Worm (Caenorhabditis elegans) whole organism, early embryonic: ENCODE results near the gene cyp-35A4.

Experiments
- B0310.2 ChIP-seq: sonication (generic microtip); optimal IDR thresholded peaks from 2 replicates; lab custom pipeline; 2016; ENCODE audit warnings: mild to moderate bottlenecking, missing genetic modification characterization, missing compliant biosample characterization
- ama-1 ChIP-seq: fragments of 150-350 bp; optimal IDR thresholded peaks from 2 replicates; lab custom pipeline; 2014
- ceh-13 ChIP-seq: fragments of 200-800 bp; sonication (Bioruptor generic); optimal IDR thresholded peaks from 2 replicates; lab custom pipeline; 2018; ENCODE audit warnings: mild to moderate bottlenecking, missing genetic modification characterization, missing compliant biosample characterization
- ceh-36 ChIP-seq: sonication (generic microtip); optimal IDR thresholded peaks from 2 replicates; lab custom pipeline; 2016; ENCODE audit warnings: missing genetic modification characterization, inconsistent platforms, missing compliant biosample characterization
- flt-1 ChIP-seq: fragments of 200-800 bp; sonication (Bioruptor generic); IDR thresholded peaks from 2 replicates; pipeline ENCODE4 v1.3.6; 2022; ENCODE audit warnings: missing genetic modification characterization, missing compliant biosample characterization
- hmbx-1 ChIP-seq: sonication (generic microtip); optimal IDR thresholded peaks from 2 replicates; lab custom pipeline; 2016; ENCODE audit warnings: mild to moderate bottlenecking, missing genetic modification characterization, missing compliant biosample characterization
- hmg-4 ChIP-seq: fragments of 200-800 bp; sonication (Bioruptor generic); optimal IDR thresholded peaks from 2 replicates; lab custom pipeline; 2018; ENCODE audit warnings: mild to moderate bottlenecking, missing genetic modification characterization, missing compliant biosample characterization
- hnd-1 ChIP-seq: sonication (generic microtip); optimal IDR thresholded peaks from 2 replicates; lab custom pipeline; 2016; ENCODE audit warnings: missing genetic modification characterization, missing compliant biosample characterization
- sea-1 ChIP-seq: fragments of 200-800 bp; sonication (Bioruptor generic); conservative IDR thresholded peaks from 2 replicates; pipeline ENCODE4 v1.3.6; 2022; ENCODE audit warnings: missing genetic modification characterization, missing compliant biosample characterization
- tbx-11 ChIP-seq: fragments of 200-800 bp; sonication (Bioruptor generic); IDR thresholded peaks from 2 replicates; pipeline ENCODE4 v1.3.6; 2022; ENCODE audit warnings: missing genetic modification characterization, missing compliant biosample characterization

- TF ChIP-seq B0310.2 (tag; lab: Kevin White, UChicago), result no peak
- no peak for TF ChIP-seq ceh-36
- TF ChIP-seq ama-1 (lab: Kevin White, UChicago), result no peak
- no peak for TF ChIP-seq flt-1 (GFP tag; lab: Robert Waterston, UW)
- no peak for TF ChIP-seq tbx-11
- TF ChIP-seq hmbx-1, result no peak
- TF ChIP-seq ceh-13, result no peak
- TF ChIP-seq hnd-1 (tag; lab: Kevin White, UChicago), result no peak
- TF ChIP-seq hmg-4, result no peak
- TF ChIP-seq sea-1 (GFP tag; lab: Robert Waterston, UW), result no peak
Measured at ce11 chrV:4031319-4031718, at the start of gene cyp-35A4.
